Fruit fly (Drosophila melanogaster) whole organism, embryonic: Measurements from ENCODE around the gene Hph.

ENCODE experiments used
- Atf6 ChIP-seq: fragments of 200-800 bp; sonication (Bioruptor generic); IDR thresholded peaks from 2 replicates; pipeline ENCODE4 v1.3.6; 2022; ENCODE audit warnings: missing biosample characterization, missing genetic modification characterization
- CG10565 ChIP-seq: fragments of 200-800 bp; sonication (Bioruptor generic); optimal IDR thresholded peaks from 3 replicates; lab custom pipeline; 2016; ENCODE audit warnings: missing biosample characterization, mild to moderate bottlenecking, missing genetic modification characterization
- CG11560 ChIP-seq: fragments of 200-800 bp; sonication (Bioruptor generic); IDR thresholded peaks from 3 replicates; pipeline ENCODE4 v1.3.6; 2022; ENCODE audit warnings: missing biosample characterization, missing genetic modification characterization
- CG14050 ChIP-seq: fragments of 200-800 bp; sonication (Bioruptor generic); IDR thresholded peaks from 3 replicates; pipeline ENCODE4 v1.3.6; 2022; ENCODE audit warnings: missing biosample characterization, missing genetic modification characterization
- CG14860 ChIP-seq: fragments of 200-800 bp; sonication (Bioruptor generic); IDR thresholded peaks from 3 replicates; pipeline ENCODE4 v1.3.6; 2022; ENCODE audit warnings: missing biosample characterization, missing genetic modification characterization; ENCODE audit not compliant: partially characterized antibody
- CG15514 ChIP-seq: fragments of 200-800 bp; sonication (Bioruptor generic); optimal IDR thresholded peaks from 3 replicates; lab custom pipeline; 2017; ENCODE audit warnings: missing biosample characterization, missing genetic modification characterization, mild to moderate bottlenecking, moderate library complexity, missing genetic modification reagents
- CG1603 ChIP-seq: fragments of 200-800 bp; sonication (Bioruptor generic); optimal IDR thresholded peaks from 2 replicates; lab custom pipeline; 2019; ENCODE audit warnings: missing biosample characterization, mild to moderate bottlenecking, missing genetic modification characterization, moderate library complexity
- CG17361 ChIP-seq: fragments of 200-800 bp; sonication (Bioruptor generic); IDR thresholded peaks from 3 replicates; pipeline ENCODE4 v1.3.6; 2022; ENCODE audit warnings: missing biosample characterization, missing genetic modification characterization
- CG18764 ChIP-seq: fragments of 200-800 bp; sonication (Bioruptor generic); optimal IDR thresholded peaks from 3 replicates; lab custom pipeline; 2016; ENCODE audit warnings: missing biosample characterization, missing genetic modification characterization
- CG31365 ChIP-seq: fragments of 200-800 bp; sonication (Bioruptor generic); optimal IDR thresholded peaks from 2 replicates; lab custom pipeline; 2018; ENCODE audit warnings: missing biosample characterization, mild to moderate bottlenecking, missing genetic modification characterization
- CG3847 ChIP-seq: fragments of 200-800 bp; sonication (Bioruptor generic); IDR thresholded peaks from 2 replicates; pipeline ENCODE4 v1.3.6; 2022; ENCODE audit warnings: missing biosample characterization, missing genetic modification characterization
- CG3995 ChIP-seq: fragments of 200-800 bp; sonication (Bioruptor generic); optimal IDR thresholded peaks from 3 replicates; lab custom pipeline; 2016; ENCODE audit warnings: missing biosample characterization, missing genetic modification characterization
- CG5245 ChIP-seq: fragments of 200-800 bp; sonication (Bioruptor generic); optimal IDR thresholded peaks from 3 replicates; lab custom pipeline; 2016; ENCODE audit warnings: missing biosample characterization, missing genetic modification characterization
- CG6813 ChIP-seq: fragments of 200-800 bp; sonication (Bioruptor generic); optimal IDR thresholded peaks from 2 replicates; lab custom pipeline; 2017; ENCODE audit warnings: missing biosample characterization, missing genetic modification characterization, mild to moderate bottlenecking, moderate library complexity, missing genetic modification reagents
- CG8388 ChIP-seq: fragments of 200-800 bp; sonication (Bioruptor generic); optimal IDR thresholded peaks from 2 replicates; lab custom pipeline; 2019; ENCODE audit warnings: missing biosample characterization, mild to moderate bottlenecking, missing genetic modification characterization, moderate library complexity
- CG9797 ChIP-seq: fragments of 200-800 bp; sonication (Bioruptor generic); optimal IDR thresholded peaks from 3 replicates; lab custom pipeline; 2018; ENCODE audit warnings: missing biosample characterization, mild to moderate bottlenecking, missing genetic modification characterization
- CTCF ChIP-seq: fragments of 200-800 bp; sonication (Bioruptor generic); optimal IDR thresholded peaks from 2 replicates; lab custom pipeline; 2017; ENCODE audit warnings: missing biosample characterization, mild to moderate bottlenecking, missing genetic modification characterization, moderate library complexity
- Dfd ChIP-seq, 2 experiments: fragments of >200 bp; optimal IDR thresholded peaks; 2 replicates each; lab custom pipeline; 2017; ENCODE audit warnings: missing biosample characterization in 2 of 2, missing genetic modification characterization in 2 of 2
- Dp ChIP-seq: fragments of 200-800 bp; sonication (Bioruptor generic); optimal IDR thresholded peaks from 2 replicates; lab custom pipeline; 2018; ENCODE audit warnings: missing biosample characterization, mild to moderate bottlenecking, missing genetic modification characterization, moderate library complexity
- Fer3 ChIP-seq: fragments of 200-800 bp; sonication (Bioruptor generic); optimal IDR thresholded peaks from 2 replicates; lab custom pipeline; 2018; ENCODE audit warnings: missing biosample characterization, mild to moderate bottlenecking, missing genetic modification characterization, moderate library complexity
- Gsc ChIP-seq: fragments of 200-800 bp; sonication (Bioruptor generic); IDR thresholded peaks from 2 replicates; pipeline ENCODE4 v1.3.6; 2022; ENCODE audit warnings: missing biosample characterization, missing genetic modification characterization
- HLH3B ChIP-seq: fragments of 200-800 bp; sonication (Bioruptor generic); IDR thresholded peaks from 2 replicates; pipeline ENCODE4 v1.3.6; 2022; ENCODE audit warnings: missing biosample characterization, missing genetic modification characterization
- HLH54F ChIP-seq: fragments of 200-800 bp; sonication (Bioruptor generic); optimal IDR thresholded peaks from 3 replicates; lab custom pipeline; 2016; ENCODE audit warnings: missing biosample characterization, missing genetic modification characterization
- HmgD ChIP-seq: fragments of 200-800 bp; sonication (Bioruptor generic); optimal IDR thresholded peaks from 3 replicates; lab custom pipeline; 2016; ENCODE audit warnings: missing biosample characterization, missing genetic modification characterization
- Med ChIP-seq: fragments of 200-800 bp; sonication (Bioruptor generic); peaks from one replicate; lab custom pipeline; 2016; ENCODE audit warnings: missing biosample characterization, missing genetic modification characterization, mild to moderate bottlenecking, inconsistent platforms, moderate library complexity
- Oaz ChIP-seq: fragments of 200-800 bp; sonication (Bioruptor generic); IDR thresholded peaks from 2 replicates; pipeline ENCODE4 v1.3.6; 2022; ENCODE audit warnings: missing biosample characterization, missing genetic modification characterization
- ato ChIP-seq: fragments of 200-800 bp; sonication (Bioruptor generic); IDR thresholded peaks from 2 replicates; pipeline ENCODE4 v1.3.6; 2022; ENCODE audit warnings: missing biosample characterization, missing genetic modification characterization; ENCODE audit not compliant: partially characterized antibody
- bsh ChIP-seq, 2 experiments: fragments of 200-800 bp; sonication (Bioruptor generic); optimal IDR thresholded peaks; 2 replicates each; lab custom pipeline; 2017 to 2018; ENCODE audit warnings: mild to moderate bottlenecking in 2 of 2, missing biosample characterization in 2 of 2, missing genetic modification characterization in 2 of 2, moderate library complexity in 1 of 2
- cad ChIP-seq: fragments of >200 bp; optimal IDR thresholded peaks from 2 replicates; lab custom pipeline; 2017; ENCODE audit warnings: missing biosample characterization, missing genetic modification characterization
- cg ChIP-seq: fragments of 200-800 bp; sonication (Bioruptor generic); optimal IDR thresholded peaks from 3 replicates; lab custom pipeline; 2019; ENCODE audit warnings: missing biosample characterization, mild to moderate bottlenecking, missing genetic modification characterization, moderate library complexity
- chinmo ChIP-seq: fragments of 200-800 bp; sonication (Bioruptor generic); IDR thresholded peaks from 4 replicates; pipeline ENCODE4 v1.3.6; 2022; ENCODE audit warnings: missing biosample characterization, missing genetic modification characterization; ENCODE audit not compliant: partially characterized antibody
- crol ChIP-seq: fragments of 200-800 bp; sonication (Bioruptor generic); IDR thresholded peaks from 2 replicates; pipeline ENCODE4 v1.3.6; 2022; ENCODE audit warnings: missing biosample characterization, missing genetic modification characterization
- cwo ChIP-seq: fragments of 200-800 bp; sonication (Bioruptor generic); optimal IDR thresholded peaks from 3 replicates; lab custom pipeline; 2017; ENCODE audit warnings: missing biosample characterization, missing genetic modification characterization, mild to moderate bottlenecking, moderate library complexity, missing genetic modification reagents
- dimm ChIP-seq: fragments of 200-800 bp; sonication (Bioruptor generic); IDR thresholded peaks from 2 replicates; pipeline ENCODE4 v1.3.6; 2022; ENCODE audit warnings: missing biosample characterization, missing genetic modification characterization
- dysf ChIP-seq: fragments of 200-800 bp; sonication (Bioruptor generic); IDR thresholded peaks from 3 replicates; pipeline ENCODE4 v1.3.6; 2022; ENCODE audit warnings: missing biosample characterization, missing genetic modification characterization
- ems ChIP-seq: fragments of 200-800 bp; sonication (Bioruptor generic); optimal IDR thresholded peaks from 3 replicates; lab custom pipeline; 2016; ENCODE audit warnings: missing biosample characterization, missing genetic modification characterization
- esg ChIP-seq: fragments of 200-800 bp; sonication (Bioruptor generic); conservative IDR thresholded peaks from 2 replicates; pipeline ENCODE4 v1.3.6; 2022; ENCODE audit warnings: missing biosample characterization, missing genetic modification characterization
- eyg ChIP-seq: fragments of 200-800 bp; sonication (Bioruptor generic); optimal IDR thresholded peaks from 3 replicates; lab custom pipeline; 2016; ENCODE audit warnings: missing biosample characterization, missing genetic modification characterization
- gfzf ChIP-seq: fragments of 200-800 bp; sonication (Bioruptor generic); optimal IDR thresholded peaks from 2 replicates; lab custom pipeline; 2016; ENCODE audit warnings: missing biosample characterization, mild to moderate bottlenecking, missing genetic modification characterization, moderate library complexity
- grau ChIP-seq: fragments of 200-800 bp; optimal IDR thresholded peaks from 3 replicates; lab custom pipeline; 2019; ENCODE audit warnings: missing biosample characterization, mild to moderate bottlenecking, missing genetic modification characterization, moderate library complexity
- ham ChIP-seq: fragments of 200-800 bp; sonication (Bioruptor generic); IDR thresholded peaks from 2 replicates; pipeline ENCODE4 v1.3.6; 2022; ENCODE audit warnings: missing biosample characterization, missing genetic modification characterization
- hth ChIP-seq: fragments of >200 bp; optimal IDR thresholded peaks from 2 replicates; lab custom pipeline; 2017; ENCODE audit warnings: inconsistent platforms
- kah ChIP-seq: fragments of 200-800 bp; sonication (Bioruptor generic); optimal IDR thresholded peaks from 2 replicates; lab custom pipeline; 2018; ENCODE audit warnings: missing biosample characterization, mild to moderate bottlenecking, missing genetic modification characterization
- nom ChIP-seq: fragments of 200-800 bp; sonication (Bioruptor generic); optimal IDR thresholded peaks from 2 replicates; lab custom pipeline; 2017; ENCODE audit warnings: missing biosample characterization, missing genetic modification characterization, mild to moderate bottlenecking, moderate library complexity, missing genetic modification reagents
- odd ChIP-seq: fragments of 200-800 bp; sonication (Bioruptor generic); optimal IDR thresholded peaks from 2 replicates; lab custom pipeline; 2017; ENCODE audit warnings: missing biosample characterization, mild to moderate bottlenecking, missing genetic modification characterization
- pita ChIP-seq: fragments of 200-800 bp; sonication (Bioruptor generic); optimal IDR thresholded peaks from 2 replicates; lab custom pipeline; 2017; ENCODE audit warnings: missing biosample characterization, mild to moderate bottlenecking, missing genetic modification characterization
- psq ChIP-seq: fragments of 200-800 bp; sonication (Bioruptor generic); optimal IDR thresholded peaks from 2 replicates; lab custom pipeline; 2017; ENCODE audit warnings: missing biosample characterization, missing genetic modification characterization
- ranshi ChIP-seq: fragments of 200-800 bp; sonication (Bioruptor generic); IDR thresholded peaks from 2 replicates; pipeline ENCODE4 v1.3.6; 2022; ENCODE audit warnings: missing biosample characterization, missing genetic modification characterization
- row ChIP-seq: fragments of 200-800 bp; sonication (Bioruptor generic); IDR thresholded peaks from 3 replicates; pipeline ENCODE4 v1.3.6; 2022; ENCODE audit warnings: missing biosample characterization, missing genetic modification characterization
- run ChIP-seq: fragments of 200-800 bp; sonication (Bioruptor generic); optimal IDR thresholded peaks from 3 replicates; lab custom pipeline; 2018; ENCODE audit warnings: missing biosample characterization, mild to moderate bottlenecking, missing genetic modification characterization
- scrt ChIP-seq: fragments of 200-800 bp; sonication (Bioruptor generic); optimal IDR thresholded peaks from 2 replicates; lab custom pipeline; 2018; ENCODE audit warnings: missing biosample characterization, mild to moderate bottlenecking, missing genetic modification characterization, moderate library complexity
- sug ChIP-seq: fragments of 200-800 bp; optimal IDR thresholded peaks from 2 replicates; lab custom pipeline; 2019; ENCODE audit warnings: missing biosample characterization, mild to moderate bottlenecking, missing genetic modification characterization, moderate library complexity
- wek ChIP-seq: fragments of 200-800 bp; sonication (Bioruptor generic); optimal IDR thresholded peaks from 3 replicates; lab custom pipeline; 2018; ENCODE audit warnings: missing biosample characterization, mild to moderate bottlenecking, missing genetic modification characterization, moderate library complexity

Hph gene

DNA sequence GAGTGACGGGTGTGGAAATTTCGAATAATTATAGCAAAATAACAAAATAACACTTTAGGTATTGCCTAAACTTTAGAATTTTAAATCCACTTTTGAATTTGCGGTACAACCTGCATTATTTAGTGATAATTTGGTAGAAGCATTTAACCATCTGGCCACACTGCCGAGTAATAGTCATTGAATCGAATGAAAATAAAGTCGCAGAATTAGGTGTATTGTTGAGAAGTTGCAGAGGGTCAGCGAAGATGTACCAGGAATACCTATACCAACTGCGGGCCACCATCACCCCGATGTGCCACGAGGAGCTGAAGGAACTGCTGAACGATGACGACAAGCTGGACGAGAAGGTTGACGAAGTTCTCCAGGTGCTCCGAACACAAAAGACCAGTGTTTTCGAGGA, 30.8 kb upstream of the Hph start, which contains the start of gene Vps37B (continued):
- TF ChIP-seq Atf6 (GFP tag; lab: Robert Waterston, UW) (no peak), CG9797 (GFP tag; lab: Kevin White, UChicago) (peak; percentile 56), row (GFP tag; lab: Robert Waterston, UW) (0 out of 3 replicates have a peak, but pooled peaks have one; percentile 7), cwo (GFP tag; lab: Kevin White, UChicago) (no peak), CG31365 (no peak), bsh (GFP tag; optimal IDR thresholded peaks at IDR 0.05; lab: Kevin White, UChicago) (no peak), cad (GFP tag; lab: Kevin White, UChicago) (no peak), Gsc (GFP tag; lab: Robert Waterston, UW) (no peak), pita (GFP tag; lab: Kevin White, UChicago) (no peak), esg (no peak), ham (no peak), run (tag; lab: Kevin White, UChicago) (no peak), ato (no peak), scrt (GFP tag; lab: Kevin White, UChicago) (no peak), CG14860 (GFP tag; lab: Robert Waterston, UW) (no peak), Med (peak; percentile 21), HLH3B (GFP tag; lab: Robert Waterston, UW) (no peak), odd (no peak), Fer3 (no peak), CG17361 (no peak), CG18764 (no peak), ranshi (GFP tag; lab: Robert Waterston, UW) (no peak), dysf (GFP tag; lab: Robert Waterston, UW) (no peak), HLH54F (GFP tag; lab: Kevin White, UChicago) (no peak), Oaz (GFP tag; lab: Robert Waterston, UW) (no peak), CG1603 (tag; lab: Kevin White, UChicago) (peak; percentile 49), sug (tag; lab: Kevin White, UChicago) (no peak), cg (GFP tag; lab: Kevin White, UChicago) (no peak), HmgD (no peak), CTCF (GFP tag; lab: Kevin White, UChicago) (peak; percentile 43), CG11560 (tag; lab: Robert Waterston, UW) (no peak), chinmo (GFP tag; lab: Robert Waterston, UW) (no peak), CG14050 (no peak), CG15514 (GFP tag; lab: Kevin White, UChicago) (peak; percentile 24), Dfd (GFP tag; optimal IDR thresholded peaks at IDR 0.05; lab: Kevin White, UChicago) (no peak), psq (no peak), CG5245 (GFP tag; lab: Kevin White, UChicago) (no peak), gfzf (GFP tag; lab: Kevin White, UChicago) (peak; percentile 83), kah (GFP tag; lab: Kevin White, UChicago) (no peak), dimm (GFP tag; lab: Robert Waterston, UW) (no peak), ems (GFP tag; lab: Kevin White, UChicago) (no peak), grau (tag; lab: Kevin White, UChicago) (no peak), nom (GFP tag; lab: Kevin White, UChicago) (peak; percentile 1), CG8388 (GFP tag; lab: Kevin White, UChicago) (no peak), CG10565 (GFP tag; lab: Kevin White, UChicago) (no peak), CG6813 (GFP tag; lab: Kevin White, UChicago) (no peak), Dp (GFP tag; lab: Kevin White, UChicago) (peak; percentile 86), crol (GFP tag; lab: Robert Waterston, UW) (no peak), CG3995 (GFP tag; lab: Kevin White, UChicago) (peak; percentile 66), CG3847 (GFP tag; lab: Robert Waterston, UW) (no peak), wek (GFP tag; lab: Kevin White, UChicago) (no peak), eyg (no peak), hth (lab: Kevin White, UChicago) (no peak)
